Worm (Caenorhabditis elegans) whole organism, L4/young adult: ENCODE data around the gene T08D10.4.

Experiments used
- W03F9.2 ChIP-seq: fragments of 150-350 bp; optimal IDR thresholded peaks from 2 replicates; lab custom pipeline; 2014; ENCODE audit warnings: missing biosample characterization, missing genetic modification characterization
- dao-5 ChIP-seq: sonication (generic microtip); optimal IDR thresholded peaks from 2 replicates; lab custom pipeline; 2016; ENCODE audit warnings: missing genotype, missing genetic modification characterization, moderate library complexity, missing compliant biosample characterization
- him-1 ChIP-seq: sonication (generic microtip); optimal IDR thresholded peaks from 2 replicates; lab custom pipeline; 2016; ENCODE audit warnings: missing genotype, missing genetic modification reagents, missing genetic modification characterization, missing compliant biosample characterization

DNA sequence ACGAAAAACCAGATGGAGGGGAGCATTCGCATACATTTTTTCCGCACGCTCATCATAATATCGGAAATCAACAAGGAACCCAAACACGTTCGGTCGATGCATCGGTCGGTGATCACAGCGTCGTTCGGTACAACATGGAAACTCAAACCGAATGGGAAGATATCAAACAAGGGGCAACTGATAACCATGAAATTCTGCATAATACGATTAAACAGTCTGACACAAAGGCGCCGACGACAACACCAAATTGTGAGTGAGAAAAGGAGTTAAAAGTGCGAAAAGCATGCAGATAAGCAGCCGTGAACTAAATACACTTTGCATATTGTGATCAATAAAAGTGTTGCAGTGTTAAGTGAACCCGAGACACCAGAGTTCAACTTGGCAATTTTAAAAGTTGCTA lies 27.9 kb downstream of the T08D10.4 start:
- TF ChIP-seq dao-5 (tag; lab: Kevin White, UChicago) (no peak), him-1 (tag; lab: Kevin White, UChicago) (no peak), W03F9.2 (tag; lab: Kevin White, UChicago) (no peak)
